Worm (Caenorhabditis elegans): Measurements from ENCODE around the gene Y45F10B.9.
"Not testable (repeated sequence)": the region's sequence is repeated elsewhere in the genome, so short reads cannot be mapped to it uniquely, and the experiment has no call there.

Gene Y45F10B.9

DNA sequence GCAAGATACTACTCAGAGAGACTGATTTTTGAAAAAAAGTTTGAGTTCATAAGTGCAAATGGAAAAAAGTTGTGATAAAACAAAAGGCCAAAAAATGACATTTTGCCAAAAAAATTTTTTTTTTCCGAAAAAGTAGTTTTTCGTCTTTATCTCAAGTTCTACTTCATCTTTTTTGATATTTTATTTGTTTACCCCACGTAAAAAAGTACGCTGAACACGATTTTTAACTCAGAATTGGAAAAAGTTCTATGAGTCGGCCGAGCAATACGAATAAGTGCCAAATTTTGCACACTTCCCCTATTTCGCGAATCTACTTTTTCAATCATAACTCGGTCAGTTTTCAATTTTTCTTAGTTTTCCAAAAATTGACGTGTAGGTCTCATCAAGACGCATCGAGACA lies 18.8 kb downstream of the Y45F10B.9 start, which contains the start of gene sru-16:
Gene sru-16 (plus strand): TSS at position 301 of the 400 bp plus-strand sequence.
- not testable (repeated sequence) for TF ChIP-seq elt-2 (tag; optimal IDR thresholded peaks at IDR 0.05); fkh-10 (GFP tag; optimal IDR thresholded peaks at IDR 0.05); snpc-4 (tag; optimal IDR thresholded peaks at IDR 0.05)

DNA sequence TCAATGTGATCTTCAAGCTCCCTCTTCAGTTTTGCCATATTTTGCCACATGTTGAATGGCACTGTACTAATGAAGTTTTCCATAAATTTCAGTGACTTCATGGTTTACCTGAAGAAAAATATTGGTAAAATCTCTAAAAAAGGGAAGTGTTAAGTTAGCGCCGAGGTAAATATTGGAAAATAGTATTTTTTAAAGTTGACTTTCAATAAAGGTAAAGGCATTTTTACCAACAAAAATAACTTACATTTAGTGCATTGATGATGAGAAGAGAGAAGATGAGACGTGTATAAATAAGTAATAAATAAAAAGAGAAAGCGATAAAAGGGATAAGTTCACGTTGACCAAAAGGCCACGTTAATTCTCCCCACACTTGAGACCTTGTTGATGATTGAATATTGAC lies 19.5 kb downstream of the Y45F10B.9 start, which contains the start of gene Y45F10B.8:
Gene Y45F10B.8 (minus strand): TSS at position 101 of the 400 bp plus-strand sequence.
- not testable (repeated sequence) for TF ChIP-seq elt-2 (tag; optimal IDR thresholded peaks at IDR 0.05); unc-62 (GFP tag; optimal IDR thresholded peaks at IDR 0.05); fos-1 (tag; optimal IDR thresholded peaks at IDR 0.05)

DNA sequence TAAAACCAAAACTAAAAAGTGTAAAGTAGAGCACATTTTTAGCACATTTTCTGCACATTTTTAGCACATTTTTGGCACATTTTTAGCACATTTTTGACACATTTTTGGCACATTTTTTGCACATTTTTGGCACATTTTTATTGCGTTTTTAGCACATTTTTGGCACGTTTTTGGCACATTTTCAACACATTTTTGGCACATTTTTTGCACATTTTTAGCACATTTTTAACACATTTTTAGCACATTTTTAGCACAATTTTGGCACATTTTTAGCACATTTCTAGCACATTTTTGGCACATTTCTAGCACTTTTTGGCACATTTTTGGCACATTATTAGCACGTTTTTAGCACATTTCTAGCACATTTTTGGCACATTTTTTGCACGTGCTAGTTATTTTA lies 22.0 kb downstream of the Y45F10B.9 start:
- TF ChIP-seq hmg-11 (tag; optimal IDR thresholded peaks at IDR 0.05) (no peak), zag-1 (tag; optimal IDR thresholded peaks at IDR 0.05) (no peak), nhr-237 (tag; optimal IDR thresholded peaks at IDR 0.05) (no peak), fos-1 (tag; optimal IDR thresholded peaks at IDR 0.05) (no peak), pqm-1 (tag; optimal IDR thresholded peaks at IDR 0.05) (no peak), fkh-2 (tag; optimal IDR thresholded peaks at IDR 0.05) (no peak)

ce11 chrIV:13574733-13575132 lies 23.0 kb downstream of the Y45F10B.9 start, which contains the start of gene srd-10:
Gene srd-10, plus strand, starts transcription at chrIV:13575033.
- TF ChIP-seq elt-1 (tag; optimal IDR thresholded peaks at IDR 0.05) (no peak), mdl-1 (tag; optimal IDR thresholded peaks at IDR 0.05) (no peak), nhr-28 (tag; optimal IDR thresholded peaks at IDR 0.05) (no peak), mml-1 (tag; optimal IDR thresholded peaks at IDR 0.05) (no peak)

ce11 chrIV:13564284-13564683 lies 33.4 kb downstream of the Y45F10B.9 start:
- no peak for TF ChIP-seq nhr-12 (tag; optimal IDR thresholded peaks at IDR 0.05)
- TF ChIP-seq R02D3.7 (tag; optimal IDR thresholded peaks at IDR 0.05), result no peak
- no peak for TF ChIP-seq ztf-11 (tag; optimal IDR thresholded peaks at IDR 0.05)
- TF ChIP-seq daf-12 (tag; optimal IDR thresholded peaks at IDR 0.05), result no peak
- TF ChIP-seq pha-4 (tag; optimal IDR thresholded peaks at IDR 0.05), result no peak
- TF ChIP-seq fkh-10 (GFP tag; optimal IDR thresholded peaks at IDR 0.05), result peak; percentile 56

DNA sequence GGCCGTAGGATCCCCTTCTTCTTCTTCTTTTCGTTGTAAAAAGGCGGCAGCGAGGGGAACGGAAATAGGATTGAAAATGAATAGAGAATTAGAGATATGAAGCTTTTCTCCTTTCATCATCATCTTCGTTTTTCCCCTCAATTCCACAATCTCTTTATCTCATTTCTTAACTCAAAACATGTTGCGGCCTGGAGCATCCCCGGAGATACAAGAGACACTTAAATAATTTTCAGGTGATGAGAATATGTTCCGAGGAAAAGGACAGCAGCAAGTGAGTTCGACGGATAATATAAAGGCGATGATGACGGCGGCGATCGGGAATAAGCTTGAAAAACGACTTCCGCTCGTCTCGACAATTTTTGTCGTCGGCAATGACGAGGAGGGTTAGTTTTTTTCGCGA lies 36.1 kb downstream of the Y45F10B.9 start, which contains the start of the genes Y45F10B.13 and qui-1:
Gene Y45F10B.13 (minus strand): TSS at position 101 of the 400 bp plus-strand sequence.
Gene qui-1 (plus strand): TSS at position 233 of the 400 bp plus-strand sequence.
- TF ChIP-seq fkh-2 (tag; optimal IDR thresholded peaks at IDR 0.05) (no peak), hmg-11 (tag; optimal IDR thresholded peaks at IDR 0.05) (no peak), elt-2 (tag; optimal IDR thresholded peaks at IDR 0.05) (no peak), fos-1 (tag; optimal IDR thresholded peaks at IDR 0.05) (no peak), snpc-4 (tag; optimal IDR thresholded peaks at IDR 0.05) (no peak), ZK546.5 (tag; optimal IDR thresholded peaks at IDR 0.05) (no peak), nhr-67 (tag; optimal IDR thresholded peaks at IDR 0.05) (no peak), egl-5 (tag; optimal IDR thresholded peaks at IDR 0.05) (no peak), elt-1 (tag; optimal IDR thresholded peaks at IDR 0.05) (no peak)

DNA sequence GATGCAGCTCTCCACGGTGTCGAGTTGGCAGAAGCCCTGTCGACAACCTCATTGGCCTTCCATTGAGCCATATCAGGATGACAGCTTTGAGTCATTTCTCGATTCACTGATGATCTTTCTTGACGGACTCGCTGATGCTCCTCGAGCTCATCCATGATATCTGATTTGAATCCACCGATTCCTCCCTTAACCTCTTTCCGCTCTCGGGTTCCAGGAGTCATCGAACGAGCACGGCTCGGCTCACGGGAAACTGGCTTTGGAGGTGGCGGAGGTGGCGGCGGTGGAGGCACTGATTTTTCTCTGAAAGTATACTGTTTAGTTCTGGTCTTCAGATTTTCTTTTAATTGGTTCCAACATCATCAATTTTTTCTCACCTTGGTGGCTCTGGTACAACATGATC lies 38.7 kb downstream of the Y45F10B.9 start:
- no peak for TF ChIP-seq elt-1 (tag; optimal IDR thresholded peaks at IDR 0.05)
- TF ChIP-seq ZK546.5 (tag; optimal IDR thresholded peaks at IDR 0.05), result no peak
- no peak for TF ChIP-seq nhr-12 (tag; optimal IDR thresholded peaks at IDR 0.05)
- no peak for TF ChIP-seq fkh-10 (GFP tag; optimal IDR thresholded peaks at IDR 0.05)
- TF ChIP-seq mdl-1 (tag; optimal IDR thresholded peaks at IDR 0.05), result no peak
- no peak for TF ChIP-seq fos-1 (tag; optimal IDR thresholded peaks at IDR 0.05)
- TF ChIP-seq snpc-4 (tag; optimal IDR thresholded peaks at IDR 0.05), result no peak
- TF ChIP-seq pqm-1 (tag; optimal IDR thresholded peaks at IDR 0.05), result no peak
- no peak for TF ChIP-seq egl-5 (tag; optimal IDR thresholded peaks at IDR 0.05)

DNA sequence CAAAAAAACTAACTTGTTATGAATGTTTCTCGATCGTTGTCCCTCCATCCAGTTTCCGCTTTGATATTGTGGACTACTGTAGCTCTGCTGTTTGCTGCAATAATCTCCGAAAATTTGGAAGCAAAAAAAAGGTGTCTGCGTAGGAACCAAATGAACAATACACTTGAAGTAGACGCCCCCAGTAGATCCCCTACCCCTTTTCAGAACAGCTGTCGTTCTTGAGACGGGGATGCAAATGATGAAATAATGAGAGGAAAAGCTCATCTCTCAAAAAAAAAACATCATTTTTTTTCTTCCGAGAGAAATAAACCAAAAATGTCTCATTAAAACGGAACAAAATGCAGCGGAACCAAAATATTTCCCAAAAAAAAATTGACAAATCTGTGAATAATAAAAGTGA lies 40.3 kb downstream of the Y45F10B.9 start:
- TF ChIP-seq unc-39 (tag; optimal IDR thresholded peaks at IDR 0.05), result no peak
- peak; percentile 9 for TF ChIP-seq egl-5 (tag; optimal IDR thresholded peaks at IDR 0.05)

ce11 chrIV:13555508-13555907 lies 42.2 kb downstream of the Y45F10B.9 start:
- TF ChIP-seq hmg-11 (tag; optimal IDR thresholded peaks at IDR 0.05) (no peak), ZK546.5 (tag; optimal IDR thresholded peaks at IDR 0.05) (no peak), sea-2 (GFP tag; optimal IDR thresholded peaks at IDR 0.05) (no peak), R02D3.7 (tag; optimal IDR thresholded peaks at IDR 0.05) (no peak), lin-15B (tag; optimal IDR thresholded peaks at IDR 0.05) (no peak), unc-62 (GFP tag; optimal IDR thresholded peaks at IDR 0.05) (no peak), elt-2 (tag; optimal IDR thresholded peaks at IDR 0.05) (no peak), nhr-237 (tag; optimal IDR thresholded peaks at IDR 0.05) (no peak), snpc-4 (tag; optimal IDR thresholded peaks at IDR 0.05) (no peak), nhr-77 (tag; optimal IDR thresholded peaks at IDR 0.05) (no peak), elt-1 (tag; optimal IDR thresholded peaks at IDR 0.05) (no peak), mml-1 (tag; optimal IDR thresholded peaks at IDR 0.05) (no peak)

Measured in whole organism, L3 larva.